Worm (Caenorhabditis elegans) whole organism, late embryonic: ENCODE results near the gene dyf-6.

Experiments
- C38D4.7 ChIP-seq: fragments of 200-800 bp; sonication (Bioruptor generic); optimal IDR thresholded peaks from 2 replicates; lab custom pipeline; 2018; ENCODE audit warnings: mild to moderate bottlenecking, missing genetic modification characterization, moderate library complexity, missing compliant biosample characterization
- F13H6.1 ChIP-seq: sonication (generic microtip); optimal IDR thresholded peaks from 2 replicates; lab custom pipeline; 2016; ENCODE audit warnings: missing genetic modification characterization, missing compliant biosample characterization
- T23F11.4 ChIP-seq: fragments of 200-800 bp; sonication (Bioruptor generic); optimal IDR thresholded peaks from 2 replicates; lab custom pipeline; 2018; ENCODE audit warnings: mild to moderate bottlenecking, missing genetic modification characterization, missing compliant biosample characterization
- ceh-6 ChIP-seq: fragments of 200-800 bp; sonication (Bioruptor generic); optimal IDR thresholded peaks from 2 replicates; lab custom pipeline; 2018; ENCODE audit warnings: mild to moderate bottlenecking, missing genetic modification characterization, missing compliant biosample characterization
- dmd-4 ChIP-seq: sonication (generic microtip); optimal IDR thresholded peaks from 2 replicates; lab custom pipeline; 2016; ENCODE audit warnings: borderline replicate concordance, missing genetic modification characterization, missing compliant biosample characterization
- fax-1 ChIP-seq: sonication (generic microtip); optimal IDR thresholded peaks from 2 replicates; lab custom pipeline; 2016; ENCODE audit warnings: missing genotype, missing genetic modification characterization, missing compliant biosample characterization
- fkh-10 ChIP-seq: fragments of 150-350 bp; optimal IDR thresholded peaks from 2 replicates; lab custom pipeline; 2014; ENCODE audit warnings: missing biosample characterization, missing genetic modification reagents, missing genetic modification characterization
- hlh-30 ChIP-seq: sonication (generic microtip); optimal IDR thresholded peaks from 2 replicates; lab custom pipeline; 2017; ENCODE audit warnings: antibody characterized with exemption, missing genetic modification characterization, missing compliant biosample characterization; ENCODE audit not compliant: insufficient read depth
- nfya-1 ChIP-seq: sonication (generic microtip); optimal IDR thresholded peaks from 2 replicates; lab custom pipeline; 2017; ENCODE audit warnings: missing genetic modification characterization, mild to moderate bottlenecking, missing compliant biosample characterization, antibody characterized with exemption, moderate library complexity
- nhr-232 ChIP-seq: sonication (generic microtip); optimal IDR thresholded peaks from 2 replicates; lab custom pipeline; 2016; ENCODE audit warnings: missing genetic modification characterization, missing compliant biosample characterization
- pha-4 ChIP-seq: fragments of 150-350 bp; optimal IDR thresholded peaks from 2 replicates; lab custom pipeline; 2018; ENCODE audit warnings: missing biosample characterization, missing genetic modification reagents, missing genetic modification characterization
- pqm-1 ChIP-seq: sonication (generic microtip); optimal IDR thresholded peaks from 2 replicates; lab custom pipeline; 2016; ENCODE audit warnings: missing genetic modification characterization, missing compliant biosample characterization
- sox-2 ChIP-seq: fragments of 200-800 bp; sonication (Bioruptor generic); IDR thresholded peaks from 2 replicates; pipeline ENCODE4 v1.3.6; 2022; ENCODE audit warnings: missing genetic modification reagents, missing genetic modification characterization, missing compliant biosample characterization
- unc-55 ChIP-seq: sonication (generic microtip); optimal IDR thresholded peaks from 2 replicates; lab custom pipeline; 2017; ENCODE audit warnings: missing biosample characterization, missing genetic modification reagents, missing genetic modification characterization

ce11 chrX:10353857-10354256 lies 32.5 kb downstream of the dyf-6 start:
- TF ChIP-seq T23F11.4 (GFP tag; lab: Kevin White, UChicago), result no peak
- no peak for TF ChIP-seq pha-4 (tag; lab: Kevin White, UChicago)
- TF ChIP-seq nhr-232 (tag; lab: Kevin White, UChicago), result no peak
- no peak for TF ChIP-seq fkh-10 (GFP tag; lab: Kevin White, UChicago)
- TF ChIP-seq unc-55 (GFP tag; lab: Kevin White, UChicago), result no peak
- TF ChIP-seq sox-2 (GFP tag; lab: Robert Waterston, UW), result no peak
- no peak for TF ChIP-seq ceh-6 (GFP tag; lab: Kevin White, UChicago)
- no peak for TF ChIP-seq pqm-1 (tag; lab: Kevin White, UChicago)
- no peak for TF ChIP-seq hlh-30 (tag; lab: Kevin White, UChicago)
- no peak for TF ChIP-seq fax-1 (tag; lab: Kevin White, UChicago)
- no peak for TF ChIP-seq nfya-1 (tag; lab: Kevin White, UChicago)
- no peak for TF ChIP-seq dmd-4
- TF ChIP-seq C38D4.7, result no peak
- TF ChIP-seq F13H6.1, result no peak
